Worm (Caenorhabditis elegans) whole organism, L3 larva: Measurements from ENCODE around the gene cyp-33E1.

ENCODE experiments used
- R02D3.7 ChIP-seq: fragments of 150-350 bp; optimal IDR thresholded peaks from 2 replicates; lab custom pipeline; 2014; ENCODE audit warnings: missing biosample characterization, missing genetic modification characterization
- ZK546.5 ChIP-seq: sonication (generic microtip); optimal IDR thresholded peaks from 2 replicates; lab custom pipeline; 2017; ENCODE audit warnings: missing biosample characterization, missing genetic modification characterization
- ceh-28 ChIP-seq: fragments of 150-350 bp; optimal IDR thresholded peaks from 2 replicates; lab custom pipeline; 2014; ENCODE audit warnings: missing biosample characterization, missing genetic modification reagents, missing genetic modification characterization
- eor-1 ChIP-seq, 2 experiments: fragments of 150-350 bp; optimal IDR thresholded peaks; 2 replicates each; lab custom pipeline; 2014 to 2018; ENCODE audit warnings: missing biosample characterization in 2 of 2, missing genetic modification characterization in 2 of 2
- hmg-11 ChIP-seq: sonication (generic microtip); optimal IDR thresholded peaks from 2 replicates; lab custom pipeline; 2016; ENCODE audit warnings: missing genetic modification characterization, missing compliant biosample characterization
- jun-1 ChIP-seq: fragments of 150-350 bp; optimal IDR thresholded peaks from 2 replicates; lab custom pipeline; 2014; ENCODE audit warnings: missing biosample characterization, missing genetic modification reagents, missing genetic modification characterization
- lsy-12 ChIP-seq: sonication (generic microtip); optimal IDR thresholded peaks from 2 replicates; lab custom pipeline; 2016; ENCODE audit warnings: mild to moderate bottlenecking, missing genetic modification characterization, missing compliant biosample characterization
- mml-1 ChIP-seq: fragments of 150-350 bp; sonication (generic microtip); optimal IDR thresholded peaks from 3 replicates; lab custom pipeline; 2014; ENCODE audit warnings: missing biosample characterization, missing genetic modification characterization
- nfya-1 ChIP-seq: sonication (generic microtip); optimal IDR thresholded peaks from 2 replicates; lab custom pipeline; 2017; ENCODE audit warnings: missing genetic modification characterization, mild to moderate bottlenecking, missing compliant biosample characterization, antibody characterized with exemption, moderate library complexity; ENCODE audit not compliant: insufficient read depth
- nhr-12 ChIP-seq: fragments of 150-350 bp; optimal IDR thresholded peaks from 2 replicates; lab custom pipeline; 2014; ENCODE audit warnings: missing biosample characterization, missing genetic modification characterization
- nhr-23 ChIP-seq: fragments of 150-350 bp; optimal IDR thresholded peaks from 2 replicates; lab custom pipeline; 2014; ENCODE audit warnings: missing biosample characterization, missing genetic modification reagents, missing genetic modification characterization
- nhr-25 ChIP-seq: sonication (generic microtip); optimal IDR thresholded peaks from 2 replicates; lab custom pipeline; 2017; ENCODE audit warnings: missing biosample characterization, missing genetic modification characterization
- nhr-28 ChIP-seq: fragments of 150-350 bp; optimal IDR thresholded peaks from 2 replicates; lab custom pipeline; 2014; ENCODE audit warnings: missing biosample characterization, missing genetic modification characterization
- nhr-43 ChIP-seq: sonication (generic microtip); optimal IDR thresholded peaks from 2 replicates; lab custom pipeline; 2016; ENCODE audit warnings: mild to moderate bottlenecking, missing genetic modification characterization, missing compliant biosample characterization; ENCODE audit not compliant: poor library complexity, severe bottlenecking
- nhr-77 ChIP-seq: fragments of 150-350 bp; optimal IDR thresholded peaks from 2 replicates; lab custom pipeline; 2014; ENCODE audit warnings: missing biosample characterization, missing genetic modification characterization
- pha-4 ChIP-seq: fragments of 150-350 bp; optimal IDR thresholded peaks from 2 replicates; lab custom pipeline; 2014; ENCODE audit warnings: missing biosample characterization, missing genetic modification reagents, missing genetic modification characterization
- snpc-4 ChIP-seq: fragments of 150-350 bp; optimal IDR thresholded peaks from 2 replicates; lab custom pipeline; 2014; ENCODE audit warnings: missing biosample characterization, missing genetic modification characterization
- tbx-2 ChIP-seq: sonication (generic microtip); optimal IDR thresholded peaks from 2 replicates; lab custom pipeline; 2016; ENCODE audit warnings: mild to moderate bottlenecking, missing genetic modification characterization, missing compliant biosample characterization

cyp-33E1 gene

DNA sequence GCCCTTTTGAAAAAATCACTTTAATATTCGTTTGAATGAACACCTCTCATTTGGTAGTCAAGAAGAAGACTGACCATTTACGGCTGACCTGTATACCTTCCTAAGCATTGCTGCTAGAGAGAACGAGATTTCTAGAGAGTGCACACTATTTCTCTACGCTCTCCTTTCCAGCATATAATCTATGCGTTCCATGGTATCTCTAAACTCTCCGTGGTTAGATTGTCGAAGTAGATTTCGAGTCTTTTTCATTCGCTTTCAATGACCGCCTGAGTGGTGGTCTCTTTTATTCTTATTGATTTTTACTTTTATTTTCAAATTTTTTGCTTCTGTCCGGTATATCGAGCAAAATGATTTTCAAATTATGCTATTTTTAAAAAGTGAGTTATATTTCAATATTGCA is 50.9 kb downstream of the cyp-33E1 start:
- TF ChIP-seq nhr-28 (tag; lab: Kevin White, UChicago), result no peak
- TF ChIP-seq ceh-28 (tag; lab: Kevin White, UChicago), result no peak
- no peak for TF ChIP-seq nhr-43
- TF ChIP-seq hmg-11 (tag; lab: Kevin White, UChicago), result peak; percentile 51
- TF ChIP-seq nhr-23 (tag; lab: Kevin White, UChicago), result peak; percentile 39
- TF ChIP-seq ZK546.5, result no peak
- TF ChIP-seq nfya-1 (tag; lab: Kevin White, UChicago), result peak; percentile 57
- TF ChIP-seq pha-4 (tag; lab: Kevin White, UChicago), result peak; percentile 32

DNA sequence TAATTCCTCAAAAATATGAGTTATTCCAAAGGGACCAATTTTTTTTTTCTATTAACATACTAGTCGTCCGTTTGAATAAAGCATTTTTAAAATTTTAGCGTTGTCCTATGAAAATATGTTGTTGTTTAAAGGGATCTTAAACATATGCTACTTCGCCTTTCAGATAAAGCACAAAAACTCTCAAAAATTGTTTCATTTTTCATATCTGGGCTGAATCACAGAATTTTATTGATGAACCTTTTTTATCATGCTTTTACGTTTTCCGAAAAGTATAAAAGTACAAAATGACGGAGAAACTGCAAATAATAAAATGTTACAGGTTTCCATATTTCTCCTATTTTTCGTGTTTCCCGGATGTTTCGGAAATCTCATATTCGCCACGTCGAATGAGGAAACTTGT is 52.6 kb downstream of the cyp-33E1 start, which contains the start of gene clec-181:
Gene clec-181 (plus strand): TSS at position 301 of the 400 bp plus-strand sequence.
- no peak for TF ChIP-seq nhr-12 (tag; lab: Kevin White, UChicago)
- TF ChIP-seq lsy-12, result no peak
- no peak for TF ChIP-seq jun-1
- no peak for TF ChIP-seq eor-1 (tag; optimal IDR thresholded peaks at IDR 0.05; lab: Kevin White, UChicago)
- TF ChIP-seq mml-1 (tag; lab: Kevin White, UChicago), result no peak
- TF ChIP-seq R02D3.7 (tag; lab: Kevin White, UChicago), result no peak
- no peak for TF ChIP-seq tbx-2 (tag; lab: Kevin White, UChicago)
- TF ChIP-seq nhr-23 (tag; lab: Kevin White, UChicago), result no peak
- no peak for TF ChIP-seq nhr-25 (tag; lab: Kevin White, UChicago)
- no peak for TF ChIP-seq snpc-4 (tag; lab: Kevin White, UChicago)
- TF ChIP-seq nhr-77 (tag; lab: Kevin White, UChicago), result no peak
